Fruit fly (Drosophila melanogaster) whole organism, prepupa: Measurements from ENCODE around the gene Cyp4ac2.
A peak's percentile ranks its signal among the peaks of the same experiment; 100 is the strongest.

Source experiments
- Blimp-1 ChIP-seq: fragments of 200-800 bp; sonication (Bioruptor generic); optimal IDR thresholded peaks from 3 replicates; lab custom pipeline; 2017; ENCODE audit warnings: missing biosample characterization, missing genetic modification characterization, mild to moderate bottlenecking, moderate library complexity, missing genetic modification reagents
- CG10631 ChIP-seq: fragments of 200-800 bp; sonication (Bioruptor generic); optimal IDR thresholded peaks from 2 replicates; lab custom pipeline; 2016; ENCODE audit warnings: missing biosample characterization, missing genetic modification characterization
- CG10669 ChIP-seq: fragments of 200-800 bp; sonication (Bioruptor generic); optimal IDR thresholded peaks from 3 replicates; lab custom pipeline; 2018; ENCODE audit warnings: missing biosample characterization, mild to moderate bottlenecking, missing genetic modification characterization, moderate library complexity
- CG11294 ChIP-seq: fragments of 200-800 bp; sonication (Bioruptor generic); IDR thresholded peaks from 2 replicates; pipeline ENCODE4 v1.3.6; 2022; ENCODE audit warnings: missing biosample characterization, missing genetic modification characterization
- CG11762 ChIP-seq: fragments of 200-800 bp; sonication (Bioruptor generic); optimal IDR thresholded peaks from 3 replicates; lab custom pipeline; 2016; ENCODE audit warnings: missing biosample characterization, missing genetic modification characterization; ENCODE audit not compliant: insufficient read depth
- CG15336 ChIP-seq: fragments of 200-800 bp; sonication (Bioruptor generic); IDR thresholded peaks from 2 replicates; pipeline ENCODE4 v1.3.6; 2022; ENCODE audit warnings: missing biosample characterization, missing genetic modification characterization
- CG1621 ChIP-seq: fragments of 200-800 bp; sonication (Bioruptor generic); optimal IDR thresholded peaks from 3 replicates; lab custom pipeline; 2018; ENCODE audit warnings: missing biosample characterization, mild to moderate bottlenecking, missing genetic modification characterization
- CG31627 ChIP-seq: fragments of 200-800 bp; sonication (Bioruptor generic); optimal IDR thresholded peaks from 3 replicates; lab custom pipeline; 2016; ENCODE audit warnings: missing biosample characterization, missing genetic modification characterization
- CG32006 ChIP-seq: fragments of 200-800 bp; sonication (Bioruptor generic); optimal IDR thresholded peaks from 3 replicates; lab custom pipeline; 2017; ENCODE audit warnings: missing biosample characterization, mild to moderate bottlenecking, missing genetic modification characterization
- CG4318 ChIP-seq: fragments of 200-800 bp; sonication (Bioruptor generic); optimal IDR thresholded peaks from 3 replicates; lab custom pipeline; 2017; ENCODE audit warnings: missing biosample characterization, mild to moderate bottlenecking, missing genetic modification characterization
- CG6163 ChIP-seq: fragments of 200-800 bp; sonication (Bioruptor generic); IDR thresholded peaks from 3 replicates; pipeline ENCODE4 v1.3.6; 2022; ENCODE audit warnings: missing biosample characterization, missing genetic modification characterization
- CG6792 ChIP-seq: fragments of 200-800 bp; sonication (Bioruptor generic); optimal IDR thresholded peaks from 3 replicates; lab custom pipeline; 2016; ENCODE audit warnings: missing biosample characterization, missing genetic modification characterization
- CG6808 ChIP-seq: fragments of 200-800 bp; sonication (Bioruptor generic); optimal IDR thresholded peaks from 3 replicates; lab custom pipeline; 2017; ENCODE audit warnings: missing biosample characterization, missing genetic modification characterization, mild to moderate bottlenecking, moderate library complexity, missing genetic modification reagents
- CG6854 ChIP-seq: fragments of 200-800 bp; sonication (Bioruptor generic); optimal IDR thresholded peaks from 2 replicates; lab custom pipeline; 2017; ENCODE audit warnings: missing biosample characterization, mild to moderate bottlenecking, missing genetic modification characterization
- CG7368 ChIP-seq: fragments of 200-800 bp; sonication (Bioruptor generic); optimal IDR thresholded peaks from 3 replicates; lab custom pipeline; 2016; ENCODE audit warnings: missing biosample characterization, missing genetic modification characterization
- CG8119 ChIP-seq: fragments of 200-800 bp; sonication (Bioruptor generic); IDR thresholded peaks from 3 replicates; pipeline ENCODE4 v1.3.6; 2022; ENCODE audit warnings: missing biosample characterization, missing genetic modification characterization
- CG8319 ChIP-seq: fragments of 200-800 bp; sonication (Bioruptor generic); optimal IDR thresholded peaks from 3 replicates; lab custom pipeline; 2016; ENCODE audit warnings: missing biosample characterization, missing genetic modification characterization
- CG8632 ChIP-seq: fragments of 200-800 bp; sonication (Bioruptor generic); optimal IDR thresholded peaks from 3 replicates; lab custom pipeline; 2016; ENCODE audit warnings: missing biosample characterization, missing genetic modification characterization
- CG9139 ChIP-seq: fragments of 200-800 bp; sonication (Bioruptor generic); optimal IDR thresholded peaks from 3 replicates; lab custom pipeline; 2017; ENCODE audit warnings: missing biosample characterization, mild to moderate bottlenecking, missing genetic modification characterization
- Eip75B ChIP-seq: fragments of 200-800 bp; sonication (Bioruptor generic); optimal IDR thresholded peaks from 3 replicates; lab custom pipeline; 2016; ENCODE audit warnings: missing biosample characterization, missing genetic modification characterization
- Eip78C ChIP-seq: fragments of 200-800 bp; sonication (Bioruptor generic); peaks from one replicate; lab custom pipeline; 2016; ENCODE audit warnings: missing biosample characterization, missing genetic modification characterization
- Ets21C ChIP-seq: fragments of 200-800 bp; sonication (Bioruptor generic); optimal IDR thresholded peaks from 3 replicates; lab custom pipeline; 2016; ENCODE audit warnings: missing biosample characterization, missing genetic modification characterization
- Ets96B ChIP-seq: fragments of 200-800 bp; optimal IDR thresholded peaks from 2 replicates; lab custom pipeline; 2019; ENCODE audit warnings: missing biosample characterization, mild to moderate bottlenecking, missing genetic modification characterization, moderate library complexity
- Hr38 ChIP-seq: sonication (Bioruptor generic); optimal IDR thresholded peaks from 2 replicates; lab custom pipeline; 2016; ENCODE audit warnings: missing biosample characterization, missing genetic modification characterization
- Hr4 ChIP-seq: fragments of 200-800 bp; sonication (Bioruptor generic); optimal IDR thresholded peaks from 3 replicates; lab custom pipeline; 2016; ENCODE audit warnings: missing biosample characterization, missing genetic modification characterization
- Lpt ChIP-seq: fragments of 200-800 bp; sonication (Bioruptor generic); optimal IDR thresholded peaks from 3 replicates; lab custom pipeline; 2016; ENCODE audit warnings: missing biosample characterization, missing genetic modification characterization
- OdsH ChIP-seq: fragments of 200-800 bp; sonication (Bioruptor generic); optimal IDR thresholded peaks from 3 replicates; lab custom pipeline; 2016; ENCODE audit warnings: missing biosample characterization, missing genetic modification characterization
- Smox ChIP-seq: fragments of 200-800 bp; sonication (Bioruptor generic); optimal IDR thresholded peaks from 3 replicates; lab custom pipeline; 2016; ENCODE audit warnings: missing biosample characterization, missing genetic modification characterization
- Sox102F ChIP-seq: fragments of 200-800 bp; sonication (Bioruptor generic); optimal IDR thresholded peaks from 2 replicates; lab custom pipeline; 2016; ENCODE audit warnings: missing biosample characterization, mild to moderate bottlenecking, missing genetic modification characterization
- Sox14 ChIP-seq: fragments of 200-800 bp; sonication (Bioruptor generic); optimal IDR thresholded peaks from 3 replicates; lab custom pipeline; 2016; ENCODE audit warnings: missing biosample characterization, missing genetic modification characterization
- Sox15 ChIP-seq: fragments of 200-800 bp; sonication (Bioruptor generic); optimal IDR thresholded peaks from 3 replicates; lab custom pipeline; 2016; ENCODE audit warnings: missing biosample characterization, missing genetic modification characterization
- achi ChIP-seq: fragments of 200-800 bp; sonication (Bioruptor generic); optimal IDR thresholded peaks from 3 replicates; lab custom pipeline; 2016; ENCODE audit warnings: missing biosample characterization, missing genetic modification characterization
- cyc ChIP-seq: fragments of 200-800 bp; sonication (Bioruptor generic); optimal IDR thresholded peaks from 3 replicates; lab custom pipeline; 2016; ENCODE audit warnings: missing biosample characterization, missing genetic modification characterization
- dsx ChIP-seq: fragments of 200-800 bp; optimal IDR thresholded peaks from 3 replicates; lab custom pipeline; 2019; ENCODE audit warnings: missing biosample characterization, mild to moderate bottlenecking, missing genetic modification characterization, moderate library complexity; ENCODE audit not compliant: poor library complexity, severe bottlenecking
- eg ChIP-seq: fragments of 200-800 bp; sonication (Bioruptor generic); IDR thresholded peaks from 3 replicates; pipeline ENCODE4 v1.3.6; 2022; ENCODE audit warnings: missing biosample characterization, missing genetic modification characterization
- fd59A ChIP-seq: fragments of 200-800 bp; sonication (Bioruptor generic); optimal IDR thresholded peaks from 2 replicates; lab custom pipeline; 2017; ENCODE audit warnings: missing biosample characterization, mild to moderate bottlenecking, missing genetic modification characterization, missing genetic modification reagents
- fd85E ChIP-seq: fragments of 200-800 bp; sonication (Bioruptor generic); optimal IDR thresholded peaks from 3 replicates; lab custom pipeline; 2016; ENCODE audit warnings: missing biosample characterization, missing genetic modification characterization
- fkh ChIP-seq: fragments of 200-800 bp; sonication (Bioruptor generic); optimal IDR thresholded peaks from 3 replicates; lab custom pipeline; 2017; ENCODE audit warnings: missing biosample characterization, mild to moderate bottlenecking, missing genetic modification characterization, moderate library complexity
- lz ChIP-seq: fragments of 200-800 bp; sonication (Bioruptor generic); optimal IDR thresholded peaks from 3 replicates; lab custom pipeline; 2016; ENCODE audit warnings: missing biosample characterization, missing genetic modification characterization
- pdm3 ChIP-seq: fragments of 200-800 bp; sonication (Bioruptor generic); optimal IDR thresholded peaks from 3 replicates; lab custom pipeline; 2016; ENCODE audit warnings: missing biosample characterization, missing genetic modification characterization
- salr ChIP-seq, 2 experiments: fragments of 200-800 bp; sonication (Bioruptor generic); optimal IDR thresholded peaks; 3 replicates each; lab custom pipeline; 2016 to 2018; ENCODE audit warnings: missing biosample characterization in 2 of 2, missing genetic modification characterization in 2 of 2, mild to moderate bottlenecking in 1 of 2
- spab ChIP-seq: fragments of 200-800 bp; sonication (Bioruptor generic); optimal IDR thresholded peaks from 2 replicates; lab custom pipeline; 2017; ENCODE audit warnings: missing biosample characterization, mild to moderate bottlenecking, missing genetic modification characterization, missing genetic modification reagents
- ss ChIP-seq, 2 experiments: fragments of 200-800 bp; sonication (Bioruptor generic); optimal IDR thresholded peaks; 2 replicates in 1 of 2; 3 replicates in 1 of 2; lab custom pipeline; 2017 to 2018; ENCODE audit warnings: mild to moderate bottlenecking in 2 of 2, missing biosample characterization in 2 of 2, missing genetic modification characterization in 2 of 2, moderate library complexity in 1 of 2
- svp ChIP-seq: fragments of 200-800 bp; sonication (Bioruptor generic); peaks from one replicate; lab custom pipeline; 2016; ENCODE audit warnings: missing biosample characterization, missing genetic modification characterization
- vri ChIP-seq: fragments of 200-800 bp; sonication (Bioruptor generic); optimal IDR thresholded peaks from 3 replicates; lab custom pipeline; 2016; ENCODE audit warnings: missing biosample characterization, mild to moderate bottlenecking, missing genetic modification characterization

Gene Cyp4ac2

DNA sequence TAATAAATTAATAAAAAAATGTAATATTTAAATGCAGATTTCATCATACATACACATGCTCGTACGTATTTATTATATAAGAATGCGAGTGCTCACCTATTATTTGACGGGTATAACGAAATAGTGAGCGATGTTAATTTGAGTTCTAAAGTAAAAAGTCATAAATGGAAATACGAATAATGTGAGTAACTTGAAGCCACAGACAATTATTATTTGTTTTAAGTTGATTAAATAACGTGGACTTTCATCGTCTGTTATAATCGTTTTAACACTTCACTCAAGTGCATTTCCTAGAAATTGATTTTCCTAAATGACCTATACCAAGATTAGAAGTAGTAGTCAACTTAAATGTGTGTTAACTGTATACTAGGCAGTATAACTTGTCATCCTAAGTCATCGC lies 36.1 kb downstream of the Cyp4ac2 start (continued):
- peak; percentile 45 for TF ChIP-seq Sox14
- no peak for TF ChIP-seq salr (GFP tag; optimal IDR thresholded peaks at IDR 0.05; lab: Kevin White, UChicago)
- TF ChIP-seq Sox15 (GFP tag; lab: Kevin White, UChicago) = no peak
- peak; percentile 30 for TF ChIP-seq pdm3 (GFP tag; lab: Kevin White, UChicago)
- TF ChIP-seq achi (GFP tag; lab: Kevin White, UChicago) = no peak
- TF ChIP-seq Sox102F = no peak
- no peak for TF ChIP-seq cyc (GFP tag; lab: Kevin White, UChicago)
- no peak for TF ChIP-seq Lpt
- no peak for TF ChIP-seq CG7368 (GFP tag; lab: Kevin White, UChicago)
- TF ChIP-seq spab (GFP tag; lab: Kevin White, UChicago) = no peak
- TF ChIP-seq CG4318 (GFP tag; lab: Kevin White, UChicago) = peak; percentile 18
- TF ChIP-seq CG8632 (GFP tag; lab: Kevin White, UChicago) = no peak
- TF ChIP-seq svp (GFP tag; lab: Kevin White, UChicago) = peak; percentile 68
- TF ChIP-seq CG8319 (GFP tag; lab: Kevin White, UChicago) = no peak
- TF ChIP-seq Ets96B (tag; lab: Kevin White, UChicago) = peak; percentile 25
- TF ChIP-seq Blimp-1 = no peak
- TF ChIP-seq CG1621 = no peak
- TF ChIP-seq lz (GFP tag; lab: Kevin White, UChicago) = peak; percentile 31
- no peak for TF ChIP-seq CG9139 (GFP tag; lab: Kevin White, UChicago)
- TF ChIP-seq CG6163 (GFP tag; lab: Robert Waterston, UW) = no peak
- TF ChIP-seq CG6792 (GFP tag; lab: Kevin White, UChicago) = peak; percentile 16
- no peak for TF ChIP-seq CG8119 (GFP tag; lab: Robert Waterston, UW)
- TF ChIP-seq CG31627 (GFP tag; lab: Kevin White, UChicago) = peak; percentile 15

DNA sequence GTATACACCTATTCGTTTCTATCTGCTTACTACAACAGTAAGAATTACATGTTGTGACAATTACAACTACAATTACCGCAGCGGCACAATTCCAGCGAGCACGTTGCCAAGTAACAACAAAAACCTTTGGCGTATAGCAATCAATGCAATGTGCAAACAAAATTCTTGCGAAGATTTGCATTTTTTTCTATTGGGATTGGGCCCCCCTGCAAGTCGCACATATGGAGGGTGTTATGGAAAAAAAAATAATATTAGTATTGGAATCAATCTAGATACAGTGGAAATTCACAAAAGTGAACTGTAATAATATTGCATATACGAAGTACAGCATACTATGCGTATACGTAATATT lies 36.5 kb downstream of the Cyp4ac2 start:
- TF ChIP-seq fd59A (GFP tag; lab: Kevin White, UChicago) (no peak), CG7368 (GFP tag; lab: Kevin White, UChicago) (no peak), Eip78C (peak; percentile 35), CG32006 (GFP tag; lab: Kevin White, UChicago) (peak; percentile 24)

DNA sequence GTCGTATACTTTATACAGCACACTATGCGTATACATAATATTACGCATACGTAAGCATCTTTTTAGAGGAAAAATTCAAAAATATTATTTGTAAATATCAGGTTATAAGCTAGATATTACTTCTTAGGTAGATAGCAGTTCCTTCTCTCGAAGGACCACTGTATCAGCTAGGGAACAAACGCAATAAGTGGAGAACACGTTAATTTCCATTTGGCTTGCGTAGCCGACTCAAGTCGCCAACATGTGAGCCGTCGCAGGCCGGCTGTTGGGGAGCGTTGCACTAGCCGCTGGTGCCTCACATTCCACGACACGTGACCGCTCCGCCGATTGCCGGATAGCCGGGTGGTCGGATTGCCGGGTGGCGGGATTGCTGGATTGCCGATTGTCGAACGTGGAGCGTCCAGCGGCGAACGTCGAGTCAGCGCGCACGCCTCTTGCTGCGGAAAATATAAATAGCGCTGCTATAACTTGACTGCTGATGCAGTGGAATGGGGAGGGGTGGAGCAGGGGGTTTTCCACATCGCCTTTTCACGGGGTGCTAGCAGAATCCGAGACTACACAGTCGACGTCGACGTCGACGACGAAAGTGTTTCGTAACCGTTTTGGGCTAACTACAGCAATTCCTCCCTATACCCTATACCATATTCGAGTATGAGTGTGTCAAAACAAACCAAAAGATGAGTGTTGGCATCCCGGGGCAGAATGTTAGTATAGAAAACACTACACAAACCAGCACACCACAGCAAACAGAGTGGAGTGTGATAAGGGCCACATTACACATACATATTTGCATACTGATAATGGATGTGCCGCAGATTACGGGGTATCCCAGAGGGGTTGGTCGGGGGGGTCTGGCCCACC lies 37.1 kb downstream of the Cyp4ac2 start:
- TF ChIP-seq eg (peak; percentile 59; the same call in 2 of the 3 replicates), vri (peak; percentile 84), spab (GFP tag; lab: Kevin White, UChicago) (no peak), OdsH (GFP tag; lab: Kevin White, UChicago) (no peak), Eip75B (no peak), Eip78C (peak; percentile 80), Smox (GFP tag; lab: Kevin White, UChicago) (no peak), CG11294 (GFP tag; lab: Robert Waterston, UW) (peak; percentile 28; the same call in 1 of the 2 replicates), CG10631 (GFP tag; lab: Kevin White, UChicago) (no peak), Hr38 (GFP tag; lab: Kevin White, UChicago) (no peak), CG15336 (GFP tag; lab: Robert Waterston, UW) (peak; percentile 55; the same call in 1 of the 2 replicates), CG1621 (no peak), CG6808 (GFP tag; lab: Kevin White, UChicago) (no peak), CG9139 (GFP tag; lab: Kevin White, UChicago) (no peak), svp (GFP tag; lab: Kevin White, UChicago) (peak; percentile 64), CG32006 (GFP tag; lab: Kevin White, UChicago) (peak; percentile 20), fd85E (GFP tag; lab: Kevin White, UChicago) (no peak), CG8632 (GFP tag; lab: Kevin White, UChicago) (no peak), Hr4 (peak; percentile 19), Ets21C (GFP tag; lab: Kevin White, UChicago) (no peak), CG10669 (GFP tag; lab: Kevin White, UChicago) (peak; percentile 17), Ets96B (tag; lab: Kevin White, UChicago) (no peak), CG11762 (no peak), ss (GFP tag; optimal IDR thresholded peaks at IDR 0.05; lab: Kevin White, UChicago) (no peak), salr (GFP tag; optimal IDR thresholded peaks at IDR 0.05; lab: Kevin White, UChicago) (no peak), pdm3 (GFP tag; lab: Kevin White, UChicago) (no peak), CG6854 (GFP tag; lab: Kevin White, UChicago) (no peak), fkh (GFP tag; lab: Kevin White, UChicago) (peak; percentile 89), CG7368 (GFP tag; lab: Kevin White, UChicago) (no peak), CG8119 (GFP tag; lab: Robert Waterston, UW) (peak; percentile 36; the same call in 1 of the 3 replicates), dsx (GFP tag; lab: Kevin White, UChicago) (no peak), CG6792 (GFP tag; lab: Kevin White, UChicago) (no peak)
